Fruit fly (Drosophila melanogaster): ENCODE data around the gene CG6125.

CG6125 gene

dm6 chr3R:15406393-15406792 is 477 bp downstream of the CG6125 start:
- TF ChIP-seq CG1620 (GFP tag; optimal IDR thresholded peaks at IDR 0.05) = no peak
- no peak for TF ChIP-seq CG5204 (GFP tag; optimal IDR thresholded peaks at IDR 0.05)
- TF ChIP-seq Clk (GFP tag; optimal IDR thresholded peaks at IDR 0.05) = no peak
- no peak for TF ChIP-seq kay (GFP tag; ENCODE audit: borderline replicate concordance)
- TF ChIP-seq CG11617 (GFP tag; optimal IDR thresholded peaks at IDR 0.05) = no peak

DNA sequence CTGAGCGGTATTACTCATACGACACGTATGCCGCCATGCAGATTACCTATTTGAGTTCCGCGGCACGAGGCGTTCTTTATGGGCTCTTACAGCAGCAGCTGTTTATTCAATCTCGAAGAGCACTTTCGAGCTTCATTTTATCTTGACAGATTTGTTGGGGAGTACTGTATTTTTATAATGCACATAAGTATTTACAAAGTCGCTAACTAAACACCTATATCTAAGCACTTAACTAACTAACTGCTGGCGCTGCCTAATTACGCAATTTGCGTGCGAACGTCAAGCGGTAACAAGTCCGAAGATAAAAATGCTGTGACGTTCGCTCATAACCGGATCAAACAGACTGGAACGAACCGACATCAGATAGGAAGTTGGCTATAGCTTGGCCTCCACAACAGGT is 4.2 kb downstream of the CG6125 start:
- TF ChIP-seq CG11617 (GFP tag; optimal IDR thresholded peaks at IDR 0.05) (peak; percentile 14), Mnt (GFP tag; optimal IDR thresholded peaks at IDR 0.05) (peak; percentile 1), bab1 (GFP tag; optimal IDR thresholded peaks at IDR 0.05) (no peak), CG1620 (GFP tag; optimal IDR thresholded peaks at IDR 0.05) (no peak), cic (GFP tag; optimal IDR thresholded peaks at IDR 0.05) (peak; percentile 82), ovo (GFP tag; optimal IDR thresholded peaks at IDR 0.05) (peak; percentile 2), Hr96 (GFP tag; optimal IDR thresholded peaks at IDR 0.05) (no peak), toe (GFP tag; optimal IDR thresholded peaks at IDR 0.05) (peak; percentile 65), pad (GFP tag; optimal IDR thresholded peaks at IDR 0.05) (peak; percentile 51), CG7101 (tag; optimal IDR thresholded peaks at IDR 0.05) (peak; percentile 53), CG5204 (GFP tag; optimal IDR thresholded peaks at IDR 0.05) (peak; percentile 26), CG7045 (GFP tag; optimal IDR thresholded peaks at IDR 0.05) (peak; percentile 85), cnc (optimal IDR thresholded peaks at IDR 0.05) (no peak), CG33017 (tag; optimal IDR thresholded peaks at IDR 0.05) (peak; percentile 38), CG12768 (GFP tag; optimal IDR thresholded peaks at IDR 0.05) (peak; percentile 84), CG14711 (tag; optimal IDR thresholded peaks at IDR 0.05) (peak; percentile 41), tj (GFP tag; optimal IDR thresholded peaks at IDR 0.05) (no peak), Clk (GFP tag; optimal IDR thresholded peaks at IDR 0.05) (peak; percentile 46), Crg-1 (GFP tag; optimal IDR thresholded peaks at IDR 0.05) (no peak), kay (GFP tag; ENCODE audit: borderline replicate concordance) (peak; percentile 83)

- no peak for TF ChIP-seq tj (GFP tag; optimal IDR thresholded peaks at IDR 0.05)
- no peak for TF ChIP-seq CG12768 (GFP tag; optimal IDR thresholded peaks at IDR 0.05)
- no peak for TF ChIP-seq Hr96 (GFP tag; optimal IDR thresholded peaks at IDR 0.05)
- no peak for TF ChIP-seq toe (GFP tag; optimal IDR thresholded peaks at IDR 0.05)
- no peak for TF ChIP-seq CG7101 (tag; optimal IDR thresholded peaks at IDR 0.05)
- no peak for TF ChIP-seq pad (GFP tag; optimal IDR thresholded peaks at IDR 0.05)
- TF ChIP-seq kay (GFP tag; ENCODE audit: borderline replicate concordance) = no peak
- TF ChIP-seq cnc (optimal IDR thresholded peaks at IDR 0.05) = no peak
- no peak for TF ChIP-seq CG11617 (GFP tag; optimal IDR thresholded peaks at IDR 0.05)
- TF ChIP-seq Clk (GFP tag; optimal IDR thresholded peaks at IDR 0.05) = no peak
- TF ChIP-seq bab1 (GFP tag; optimal IDR thresholded peaks at IDR 0.05) = no peak
- no peak for TF ChIP-seq CG1620 (GFP tag; optimal IDR thresholded peaks at IDR 0.05)
Observed at dm6 chr3R:15393206-15393805, 13.6 kb downstream of the CG6125 start.

- TF ChIP-seq CG12768 (GFP tag; optimal IDR thresholded peaks at IDR 0.05) (no peak), bab1 (GFP tag; optimal IDR thresholded peaks at IDR 0.05) (no peak), Hr96 (GFP tag; optimal IDR thresholded peaks at IDR 0.05) (no peak), cic (GFP tag; optimal IDR thresholded peaks at IDR 0.05) (no peak), CG7101 (tag; optimal IDR thresholded peaks at IDR 0.05) (no peak), ovo (GFP tag; optimal IDR thresholded peaks at IDR 0.05) (no peak), Crg-1 (GFP tag; optimal IDR thresholded peaks at IDR 0.05) (no peak), CG1620 (GFP tag; optimal IDR thresholded peaks at IDR 0.05) (no peak), CG5204 (GFP tag; optimal IDR thresholded peaks at IDR 0.05) (no peak), pad (GFP tag; optimal IDR thresholded peaks at IDR 0.05) (no peak), CG11617 (GFP tag; optimal IDR thresholded peaks at IDR 0.05) (no peak), kay (GFP tag; ENCODE audit: borderline replicate concordance) (no peak), Mnt (GFP tag; optimal IDR thresholded peaks at IDR 0.05) (no peak), tj (GFP tag; optimal IDR thresholded peaks at IDR 0.05) (no peak), toe (GFP tag; optimal IDR thresholded peaks at IDR 0.05) (no peak), CG14711 (tag; optimal IDR thresholded peaks at IDR 0.05) (no peak), cnc (optimal IDR thresholded peaks at IDR 0.05) (no peak), CG7045 (GFP tag; optimal IDR thresholded peaks at IDR 0.05) (no peak), CG33017 (tag; optimal IDR thresholded peaks at IDR 0.05) (no peak), Clk (GFP tag; optimal IDR thresholded peaks at IDR 0.05) (no peak)
Observed at dm6 chr3R:15382851-15383250, 24.0 kb downstream of the CG6125 start, which contains the start of gene h-cup. TSS of gene h-cup (minus strand) at chr3R:15382951.

DNA sequence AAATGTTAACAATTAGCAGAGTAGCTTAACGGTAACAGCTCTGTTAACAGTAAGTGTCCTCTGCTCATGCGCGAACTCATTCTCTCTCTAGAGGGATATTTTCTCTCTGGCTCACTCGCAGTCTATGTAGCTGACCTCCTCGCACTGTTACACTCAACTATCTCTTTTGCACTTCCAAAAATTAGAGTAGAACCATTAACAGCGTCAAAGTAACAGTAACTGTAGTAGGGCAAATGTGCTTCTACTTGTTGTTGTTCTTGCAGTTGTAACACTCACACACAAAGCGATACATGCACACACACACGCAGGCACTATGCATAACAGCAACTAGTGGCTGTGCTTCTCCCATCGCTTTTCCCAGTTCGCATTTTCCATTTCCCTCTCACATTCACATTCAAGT is 27.8 kb downstream of the CG6125 start:
- no peak for TF ChIP-seq Mnt (GFP tag; optimal IDR thresholded peaks at IDR 0.05)
- no peak for TF ChIP-seq cic (GFP tag; optimal IDR thresholded peaks at IDR 0.05)
- TF ChIP-seq CG1620 (GFP tag; optimal IDR thresholded peaks at IDR 0.05) = no peak
- TF ChIP-seq CG14711 (tag; optimal IDR thresholded peaks at IDR 0.05) = no peak
- TF ChIP-seq tj (GFP tag; optimal IDR thresholded peaks at IDR 0.05) = no peak
- TF ChIP-seq CG7101 (tag; optimal IDR thresholded peaks at IDR 0.05) = no peak
- no peak for TF ChIP-seq CG33017 (tag; optimal IDR thresholded peaks at IDR 0.05)
- TF ChIP-seq kay (GFP tag; ENCODE audit: borderline replicate concordance) = no peak

- TF ChIP-seq cnc (optimal IDR thresholded peaks at IDR 0.05) (no peak), bab1 (GFP tag; optimal IDR thresholded peaks at IDR 0.05) (no peak), kay (GFP tag; ENCODE audit: borderline replicate concordance) (no peak), CG33017 (tag; optimal IDR thresholded peaks at IDR 0.05) (no peak), Hr96 (GFP tag; optimal IDR thresholded peaks at IDR 0.05) (no peak), CG1620 (GFP tag; optimal IDR thresholded peaks at IDR 0.05) (no peak), toe (GFP tag; optimal IDR thresholded peaks at IDR 0.05) (no peak), Clk (GFP tag; optimal IDR thresholded peaks at IDR 0.05) (no peak), CG12768 (GFP tag; optimal IDR thresholded peaks at IDR 0.05) (no peak), pad (GFP tag; optimal IDR thresholded peaks at IDR 0.05) (no peak), CG14711 (tag; optimal IDR thresholded peaks at IDR 0.05) (no peak), CG11617 (GFP tag; optimal IDR thresholded peaks at IDR 0.05) (no peak), tj (GFP tag; optimal IDR thresholded peaks at IDR 0.05) (no peak), ovo (GFP tag; optimal IDR thresholded peaks at IDR 0.05) (no peak), Mnt (GFP tag; optimal IDR thresholded peaks at IDR 0.05) (no peak), CG7101 (tag; optimal IDR thresholded peaks at IDR 0.05) (no peak), CG7045 (GFP tag; optimal IDR thresholded peaks at IDR 0.05) (no peak), Crg-1 (GFP tag; optimal IDR thresholded peaks at IDR 0.05) (no peak)
Observed at dm6 chr3R:15375470-15375869, 31.4 kb downstream of the CG6125 start.

Data from whole organism, adult.